Fruit fly (Drosophila melanogaster) whole organism, embryonic: ENCODE data around the gene CG15725.
A peak's percentile ranks its signal among the peaks of the same experiment; 100 is the strongest.

Experiments
- Asciz ChIP-seq: fragments of 200-800 bp; sonication (Bioruptor generic); optimal IDR thresholded peaks from 2 replicates; lab custom pipeline; 2017; ENCODE audit warnings: missing biosample characterization, mild to moderate bottlenecking, missing genetic modification characterization, missing genetic modification reagents
- CG10147 ChIP-seq: fragments of 200-800 bp; sonication (Bioruptor generic); optimal IDR thresholded peaks from 2 replicates; lab custom pipeline; 2019; ENCODE audit warnings: missing biosample characterization, mild to moderate bottlenecking, missing genetic modification characterization, moderate library complexity
- CG10267 ChIP-seq: fragments of 200-800 bp; sonication (Bioruptor generic); optimal IDR thresholded peaks from 2 replicates; lab custom pipeline; 2018; ENCODE audit warnings: missing biosample characterization, mild to moderate bottlenecking, missing genetic modification characterization, moderate library complexity
- CG10543 ChIP-seq: fragments of 200-800 bp; sonication (Bioruptor generic); optimal IDR thresholded peaks from 3 replicates; lab custom pipeline; 2017; ENCODE audit warnings: missing biosample characterization, mild to moderate bottlenecking, missing genetic modification characterization, moderate library complexity
- CG10565 ChIP-seq: fragments of 200-800 bp; sonication (Bioruptor generic); optimal IDR thresholded peaks from 3 replicates; lab custom pipeline; 2016; ENCODE audit warnings: missing biosample characterization, mild to moderate bottlenecking, missing genetic modification characterization
- CG10959 ChIP-seq: fragments of 200-800 bp; sonication (Bioruptor generic); IDR thresholded peaks from 2 replicates; pipeline ENCODE4 v1.3.6; 2022; ENCODE audit warnings: missing biosample characterization, missing genetic modification characterization
- CG11085 ChIP-seq: fragments of 200-800 bp; sonication (Bioruptor generic); IDR thresholded peaks from 2 replicates; pipeline ENCODE4 v1.3.6; 2022; ENCODE audit warnings: missing biosample characterization, missing genetic modification characterization
- CG11696 ChIP-seq: fragments of 200-800 bp; sonication (Bioruptor generic); IDR thresholded peaks from 2 replicates; pipeline ENCODE4 v1.3.6; 2022; ENCODE audit warnings: missing biosample characterization, missing genetic modification characterization
- CG12219 ChIP-seq: fragments of 200-800 bp; sonication (Bioruptor generic); optimal IDR thresholded peaks from 3 replicates; lab custom pipeline; 2018; ENCODE audit warnings: missing biosample characterization, mild to moderate bottlenecking, missing genetic modification characterization
- CG14441 ChIP-seq: fragments of 200-800 bp; sonication (Bioruptor generic); IDR thresholded peaks from 2 replicates; pipeline ENCODE4 v1.3.6; 2022; ENCODE audit warnings: missing biosample characterization, missing genetic modification characterization
- CG17385 ChIP-seq: fragments of 200-800 bp; sonication (Bioruptor generic); optimal IDR thresholded peaks from 3 replicates; lab custom pipeline; 2018; ENCODE audit warnings: missing biosample characterization, mild to moderate bottlenecking, missing genetic modification characterization
- CG17802 ChIP-seq: fragments of 200-800 bp; sonication (Bioruptor generic); optimal IDR thresholded peaks from 2 replicates; lab custom pipeline; 2018; ENCODE audit warnings: missing biosample characterization, mild to moderate bottlenecking, missing genetic modification characterization, moderate library complexity
- CG2875 ChIP-seq: fragments of 200-800 bp; sonication (Bioruptor generic); optimal IDR thresholded peaks from 2 replicates; lab custom pipeline; 2017; ENCODE audit warnings: missing biosample characterization, mild to moderate bottlenecking, missing genetic modification characterization, missing genetic modification reagents
- CG30431 ChIP-seq: fragments of 200-800 bp; sonication (Bioruptor generic); optimal IDR thresholded peaks from 2 replicates; lab custom pipeline; 2017; ENCODE audit warnings: missing biosample characterization, missing genetic modification characterization
- CG4360 ChIP-seq: fragments of 200-800 bp; sonication (Bioruptor generic); IDR thresholded peaks from 2 replicates; pipeline ENCODE4 v1.3.6; 2022; ENCODE audit warnings: missing biosample characterization, missing genetic modification characterization
- CG4424 ChIP-seq: fragments of 200-800 bp; sonication (Bioruptor generic); optimal IDR thresholded peaks from 3 replicates; lab custom pipeline; 2016; ENCODE audit warnings: missing biosample characterization, missing genetic modification characterization
- CG6272 ChIP-seq: fragments of 200-800 bp; sonication (Bioruptor generic); IDR thresholded peaks from 2 replicates; pipeline ENCODE4 v1.3.6; 2022; ENCODE audit warnings: missing biosample characterization, missing genetic modification characterization
- CG6854 ChIP-seq: fragments of 200-800 bp; sonication (Bioruptor generic); optimal IDR thresholded peaks from 3 replicates; lab custom pipeline; 2017; ENCODE audit warnings: missing biosample characterization, mild to moderate bottlenecking, missing genetic modification characterization
- CG7556 ChIP-seq: fragments of 200-800 bp; sonication (Bioruptor generic); optimal IDR thresholded peaks from 2 replicates; lab custom pipeline; 2017; ENCODE audit warnings: missing biosample characterization, mild to moderate bottlenecking, missing genetic modification characterization
- CG9727 ChIP-seq: fragments of 200-800 bp; sonication (Bioruptor generic); optimal IDR thresholded peaks from 3 replicates; lab custom pipeline; 2017; ENCODE audit warnings: missing biosample characterization, mild to moderate bottlenecking, missing genetic modification characterization
- Chrac-16 ChIP-seq: fragments of 200-800 bp; sonication (Bioruptor generic); optimal IDR thresholded peaks from 3 replicates; lab custom pipeline; 2016; ENCODE audit warnings: missing biosample characterization, missing genetic modification characterization
- CoRest ChIP-seq: fragments of 200-800 bp; sonication (Bioruptor generic); optimal IDR thresholded peaks from 3 replicates; lab custom pipeline; 2018; ENCODE audit warnings: missing biosample characterization, mild to moderate bottlenecking, missing genetic modification characterization, moderate library complexity
- MBD-R2 ChIP-seq: fragments of 200-800 bp; sonication (Bioruptor generic); IDR thresholded peaks from 2 replicates; pipeline ENCODE4 v1.3.6; 2022; ENCODE audit warnings: missing biosample characterization, missing genetic modification characterization
- MESR4 ChIP-seq: fragments of 200-800 bp; sonication (Bioruptor generic); optimal IDR thresholded peaks from 2 replicates; lab custom pipeline; 2018; ENCODE audit warnings: missing biosample characterization, mild to moderate bottlenecking, missing genetic modification characterization, moderate library complexity
- MTF-1 ChIP-seq: fragments of 200-800 bp; sonication (Bioruptor generic); optimal IDR thresholded peaks from 2 replicates; lab custom pipeline; 2018; ENCODE audit warnings: missing biosample characterization, mild to moderate bottlenecking, missing genetic modification characterization, borderline replicate concordance
- Mad ChIP-seq: fragments of 200-800 bp; sonication (Bioruptor generic); optimal IDR thresholded peaks from 2 replicates; lab custom pipeline; 2016; ENCODE audit warnings: missing biosample characterization, missing genetic modification characterization
- Oaz ChIP-seq: fragments of 200-800 bp; sonication (Bioruptor generic); IDR thresholded peaks from 2 replicates; pipeline ENCODE4 v1.3.6; 2022; ENCODE audit warnings: missing biosample characterization, missing genetic modification characterization
- Pdp1 ChIP-seq, 2 experiments: fragments of 200-800 bp; sonication (Bioruptor generic); optimal IDR thresholded peaks; 3 replicates each; lab custom pipeline; 2016; ENCODE audit warnings: missing biosample characterization in 2 of 2, missing genetic modification characterization in 2 of 2, mild to moderate bottlenecking in 1 of 2, moderate library complexity in 1 of 2
- Ravus ChIP-seq: fragments of 200-800 bp; sonication (Bioruptor generic); IDR thresholded peaks from 2 replicates; pipeline ENCODE4 v1.3.6; 2022; ENCODE audit warnings: missing biosample characterization, missing genetic modification characterization
- Scr ChIP-seq: fragments of 200-800 bp; sonication (Bioruptor generic); IDR thresholded peaks from 2 replicates; pipeline ENCODE4 v1.3.6; 2022; ENCODE audit warnings: missing biosample characterization, missing genetic modification characterization; ENCODE audit not compliant: partially characterized antibody
- Six4 ChIP-seq: fragments of 200-800 bp; sonication (Bioruptor generic); optimal IDR thresholded peaks from 2 replicates; lab custom pipeline; 2016; ENCODE audit warnings: missing biosample characterization, missing genetic modification characterization
- Sox100B ChIP-seq: fragments of 200-800 bp; sonication (Bioruptor generic); optimal IDR thresholded peaks from 3 replicates; lab custom pipeline; 2018; ENCODE audit warnings: missing biosample characterization, mild to moderate bottlenecking, missing genetic modification characterization
- Sox102F ChIP-seq: fragments of 200-800 bp; sonication (Bioruptor generic); optimal IDR thresholded peaks from 2 replicates; lab custom pipeline; 2018; ENCODE audit warnings: missing biosample characterization, mild to moderate bottlenecking, missing genetic modification characterization, moderate library complexity
- Sry-δ ChIP-seq: fragments of 200-800 bp; sonication (Bioruptor generic); optimal IDR thresholded peaks from 2 replicates; lab custom pipeline; 2016; ENCODE audit warnings: missing biosample characterization, missing genetic modification characterization
- Xrp1 ChIP-seq: fragments of 200-800 bp; sonication (Bioruptor generic); IDR thresholded peaks from 2 replicates; pipeline ENCODE4 v1.3.6; 2022; ENCODE audit warnings: missing biosample characterization, missing genetic modification characterization
- YL-1 ChIP-seq: fragments of 200-800 bp; sonication (Bioruptor generic); optimal IDR thresholded peaks from 3 replicates; lab custom pipeline; 2017; ENCODE audit warnings: missing biosample characterization, mild to moderate bottlenecking, missing genetic modification characterization
- bsh ChIP-seq, 2 experiments: fragments of 200-800 bp; sonication (Bioruptor generic); optimal IDR thresholded peaks; 2 replicates each; lab custom pipeline; 2017 to 2018; ENCODE audit warnings: mild to moderate bottlenecking in 2 of 2, missing biosample characterization in 2 of 2, missing genetic modification characterization in 2 of 2, moderate library complexity in 1 of 2
- chinmo ChIP-seq: fragments of 200-800 bp; sonication (Bioruptor generic); IDR thresholded peaks from 4 replicates; pipeline ENCODE4 v1.3.6; 2022; ENCODE audit warnings: missing biosample characterization, missing genetic modification characterization; ENCODE audit not compliant: partially characterized antibody
- crp ChIP-seq, 2 experiments: fragments of 200-800 bp; sonication (Bioruptor generic); optimal IDR thresholded peaks; 2 replicates in 1 of 2; 3 replicates in 1 of 2; lab custom pipeline; 2017; ENCODE audit warnings: missing biosample characterization in 2 of 2, missing genetic modification characterization in 2 of 2, mild to moderate bottlenecking in 1 of 2, moderate library complexity in 1 of 2
- dpn ChIP-seq, 2 experiments: fragments of 200-800 bp; sonication (Bioruptor generic); optimal IDR thresholded peaks; 3 replicates each; lab custom pipeline; 2016; ENCODE audit warnings: missing biosample characterization in 2 of 2, missing genetic modification characterization in 2 of 2
- exex ChIP-seq: fragments of 200-800 bp; sonication (Bioruptor generic); optimal IDR thresholded peaks from 4 replicates; lab custom pipeline; 2018; ENCODE audit warnings: missing biosample characterization, mild to moderate bottlenecking, missing genetic modification characterization, moderate library complexity
- fd64A ChIP-seq: fragments of 200-800 bp; sonication (Bioruptor generic); optimal IDR thresholded peaks from 3 replicates; lab custom pipeline; 2018; ENCODE audit warnings: missing biosample characterization, mild to moderate bottlenecking, missing genetic modification characterization
- fd96Cb ChIP-seq: fragments of 200-800 bp; sonication (Bioruptor generic); optimal IDR thresholded peaks from 2 replicates; lab custom pipeline; 2018; ENCODE audit warnings: missing biosample characterization, mild to moderate bottlenecking, missing genetic modification characterization, moderate library complexity
- grn ChIP-seq: fragments of 200-800 bp; sonication (Bioruptor generic); optimal IDR thresholded peaks from 3 replicates; lab custom pipeline; 2017; ENCODE audit warnings: missing biosample characterization, missing genetic modification characterization
- hbn ChIP-seq: fragments of 200-800 bp; sonication (Bioruptor generic); IDR thresholded peaks from 2 replicates; pipeline ENCODE4 v1.3.6; 2022; ENCODE audit warnings: missing biosample characterization, missing genetic modification characterization; ENCODE audit not compliant: partially characterized antibody
- insv ChIP-seq, 2 experiments: fragments of 200-800 bp; sonication (Bioruptor generic); optimal IDR thresholded peaks; 3 replicates each; lab custom pipeline; 2016 to 2018; ENCODE audit warnings: missing biosample characterization in 2 of 2, missing genetic modification characterization in 2 of 2
- mld ChIP-seq: fragments of 200-800 bp; sonication (Bioruptor generic); IDR thresholded peaks from 3 replicates; pipeline ENCODE4 v1.3.6; 2022; ENCODE audit warnings: missing biosample characterization, missing genetic modification characterization; ENCODE audit not compliant: partially characterized antibody
- z ChIP-seq: fragments of 200-800 bp; sonication (Bioruptor generic); IDR thresholded peaks from 3 replicates; pipeline ENCODE4 v1.3.6; 2022; ENCODE audit warnings: missing biosample characterization, missing genetic modification characterization
- zen2 ChIP-seq: fragments of 200-800 bp; sonication (Bioruptor generic); IDR thresholded peaks from 3 replicates; pipeline ENCODE4 v1.3.6; 2022; ENCODE audit warnings: missing biosample characterization, missing genetic modification characterization; ENCODE audit not compliant: partially characterized antibody
- zfh1 ChIP-seq: fragments of 200-800 bp; sonication (Bioruptor generic); IDR thresholded peaks from 3 replicates; pipeline ENCODE4 v1.3.6; 2022; ENCODE audit warnings: missing biosample characterization, missing genetic modification characterization

Gene CG15725

dm6 chrX:12665796-12666338 lies 39.8 kb upstream of the CG15725 start:
- no peak for TF ChIP-seq Mad
- no peak for TF ChIP-seq fd96Cb
- no peak for TF ChIP-seq CG30431 (GFP tag; lab: Kevin White, UChicago)
- TF ChIP-seq CG11085 (GFP tag; lab: Robert Waterston, UW): no peak
- TF ChIP-seq Six4 (GFP tag; lab: Kevin White, UChicago): no peak
- TF ChIP-seq CG10959: no peak
- no peak for TF ChIP-seq CG6854
- TF ChIP-seq crp (GFP tag; optimal IDR thresholded peaks at IDR 0.05; lab: Kevin White, UChicago): no peak
- TF ChIP-seq CG10543: no peak
- no peak for TF ChIP-seq MBD-R2 (GFP tag; lab: Robert Waterston, UW)
- TF ChIP-seq grn (GFP tag; lab: Kevin White, UChicago): no peak
- TF ChIP-seq CG7556 (GFP tag; lab: Kevin White, UChicago): peak; percentile 26
- TF ChIP-seq CG14441 (GFP tag; lab: Robert Waterston, UW): no peak
- TF ChIP-seq mld (GFP tag; lab: Robert Waterston, UW): no peak
- no peak for TF ChIP-seq CG12219
- no peak for TF ChIP-seq MTF-1
- no peak for TF ChIP-seq CG17802
- no peak for TF ChIP-seq CG4360 (GFP tag; lab: Robert Waterston, UW)
- TF ChIP-seq CG2875: no peak
- TF ChIP-seq CG17385 (GFP tag; lab: Kevin White, UChicago): no peak
- TF ChIP-seq z (GFP tag; lab: Robert Waterston, UW): no peak
- TF ChIP-seq Scr (GFP tag; lab: Robert Waterston, UW): no peak
- no peak for TF ChIP-seq dpn (GFP tag; optimal IDR thresholded peaks at IDR 0.05; lab: Kevin White, UChicago)
- no peak for TF ChIP-seq CG4424 (GFP tag; lab: Kevin White, UChicago)
- no peak for TF ChIP-seq bsh (GFP tag; optimal IDR thresholded peaks at IDR 0.05; lab: Kevin White, UChicago)
- TF ChIP-seq CG10267: no peak
- no peak for TF ChIP-seq CG6272 (GFP tag; lab: Robert Waterston, UW)
- TF ChIP-seq CG9727 (GFP tag; lab: Kevin White, UChicago): no peak
- TF ChIP-seq fd64A (GFP tag; lab: Kevin White, UChicago): no peak
- TF ChIP-seq Ravus: no peak
- TF ChIP-seq Asciz: no peak
- no peak for TF ChIP-seq CG10565
- TF ChIP-seq YL-1: no peak
- TF ChIP-seq Xrp1 (GFP tag; lab: Robert Waterston, UW): no peak
- TF ChIP-seq zfh1 (GFP tag; lab: Robert Waterston, UW): no peak
- TF ChIP-seq CoRest (tag; lab: Kevin White, UChicago): peak; percentile 32
- 0 out of 2 replicates have a peak, but pooled peaks have one; percentile 1 for TF ChIP-seq CG11696
- no peak for TF ChIP-seq Chrac-16 (GFP tag; lab: Kevin White, UChicago)
- TF ChIP-seq Sox102F (GFP tag; lab: Kevin White, UChicago): no peak
- TF ChIP-seq zen2 (GFP tag; lab: Robert Waterston, UW): no peak
- no peak for TF ChIP-seq MESR4 (GFP tag; lab: Kevin White, UChicago)
- no peak for TF ChIP-seq hbn
- no peak for TF ChIP-seq CG10147 (GFP tag; lab: Kevin White, UChicago)
- no peak for TF ChIP-seq insv (GFP tag; optimal IDR thresholded peaks at IDR 0.05; lab: Kevin White, UChicago)
- peak; percentile 87; the same call in 2 of the 4 replicates for TF ChIP-seq chinmo
- TF ChIP-seq Pdp1 (GFP tag; optimal IDR thresholded peaks at IDR 0.05; lab: Kevin White, UChicago): peak in 1 of 2 experiments; percentile 86
- TF ChIP-seq Sry-δ (GFP tag; lab: Kevin White, UChicago): no peak
- TF ChIP-seq exex (tag; lab: Kevin White, UChicago): no peak
- TF ChIP-seq Oaz (GFP tag; lab: Robert Waterston, UW): no peak
- TF ChIP-seq Sox100B (GFP tag; lab: Kevin White, UChicago): peak; percentile 13
